Worm (Caenorhabditis elegans): Measurements from ENCODE around the gene T02C1.2.
A peak's percentile ranks its signal among the peaks of the same experiment; 100 is the strongest.

T02C1.2 gene

ce11 chrIII:9258510-9258909 lies 7.7 kb downstream of the T02C1.2 start:
- TF ChIP-seq sem-4 (tag; optimal IDR thresholded peaks at IDR 0.05) (no peak), lsy-2 (tag; optimal IDR thresholded peaks at IDR 0.05) (no peak), blmp-1 (tag; optimal IDR thresholded peaks at IDR 0.05; ENCODE audit: insufficient read depth) (no peak), crh-2 (tag; optimal IDR thresholded peaks at IDR 0.05) (no peak), unc-55 (GFP tag; optimal IDR thresholded peaks at IDR 0.05) (no peak), ceh-16 (tag; optimal IDR thresholded peaks at IDR 0.05) (no peak), alr-1 (tag; optimal IDR thresholded peaks at IDR 0.05) (no peak), skn-1 (tag; optimal IDR thresholded peaks at IDR 0.05) (no peak), ztf-4 (tag; optimal IDR thresholded peaks at IDR 0.05) (no peak), lin-13 (GFP tag; optimal IDR thresholded peaks at IDR 0.05) (no peak), dmd-4 (tag; optimal IDR thresholded peaks at IDR 0.05) (no peak), fos-1 (tag; optimal IDR thresholded peaks at IDR 0.05) (no peak), ceh-82 (tag; optimal IDR thresholded peaks at IDR 0.05) (no peak), ZK546.5 (tag; optimal IDR thresholded peaks at IDR 0.05) (no peak), nhr-237 (tag; optimal IDR thresholded peaks at IDR 0.05) (no peak)

- no peak for TF ChIP-seq skn-1 (tag; optimal IDR thresholded peaks at IDR 0.05)
- no peak for TF ChIP-seq mdl-1 (tag; optimal IDR thresholded peaks at IDR 0.05)
- peak; percentile 60 for TF ChIP-seq sem-4 (tag; optimal IDR thresholded peaks at IDR 0.05)
- TF ChIP-seq nhr-237 (tag; optimal IDR thresholded peaks at IDR 0.05) = no peak
- TF ChIP-seq egl-27 (tag; optimal IDR thresholded peaks at IDR 0.05) = no peak
- TF ChIP-seq sma-3 (GFP tag; optimal IDR thresholded peaks at IDR 0.05) = peak; percentile 57
- peak; percentile 38 for TF ChIP-seq gmeb-1 (tag; optimal IDR thresholded peaks at IDR 0.05)
- peak; percentile 66 for TF ChIP-seq nhr-25 (tag; optimal IDR thresholded peaks at IDR 0.05)
- TF ChIP-seq lsy-2 (tag; optimal IDR thresholded peaks at IDR 0.05) = peak in 1 of 2 experiments; percentile 19
- peak; percentile 56 for TF ChIP-seq blmp-1 (tag; optimal IDR thresholded peaks at IDR 0.05; ENCODE audit: insufficient read depth)
- peak; percentile 60 for TF ChIP-seq sma-9 (GFP tag; optimal IDR thresholded peaks at IDR 0.05)
- TF ChIP-seq sma-9 (tag; optimal IDR thresholded peaks at IDR 0.05) = no peak
- TF ChIP-seq F13H6.1 (tag; optimal IDR thresholded peaks at IDR 0.05) = peak; percentile 8
- TF ChIP-seq nhr-129 (tag; optimal IDR thresholded peaks at IDR 0.05) = peak; percentile 16
- no peak for TF ChIP-seq C34F6.9 (tag; optimal IDR thresholded peaks at IDR 0.05)
- TF ChIP-seq fos-1 (tag; optimal IDR thresholded peaks at IDR 0.05) = peak; percentile 36
- peak; percentile 49 for TF ChIP-seq nhr-21 (tag; optimal IDR thresholded peaks at IDR 0.05)
These were observed 18.2 kb downstream of the T02C1.2 start, which contains the start of gene clip-1 for ce11 chrIII:9269012-9269471. Gene clip-1 (minus strand): TSS chrIII:9269062.

DNA sequence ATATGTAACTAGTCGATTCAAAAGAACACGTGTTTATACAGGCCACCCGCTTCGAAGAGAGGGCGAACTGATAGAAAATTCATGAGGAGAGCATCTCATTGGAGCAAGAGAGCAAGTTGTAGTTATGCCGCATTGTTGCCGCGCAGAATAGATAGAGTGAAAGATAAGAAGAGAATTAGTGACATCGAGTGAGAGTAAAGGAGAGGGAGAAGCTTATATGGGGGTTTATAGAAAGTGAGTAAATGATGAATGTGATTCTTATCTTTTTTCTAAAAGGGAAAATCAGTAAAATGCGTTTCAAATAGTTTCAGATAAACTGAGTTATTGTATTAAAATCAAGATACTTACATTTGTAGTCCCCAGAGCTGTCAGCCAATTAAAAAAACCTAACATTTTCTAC lies 19.4 kb downstream of the T02C1.2 start:
- TF ChIP-seq ztf-11 (tag; optimal IDR thresholded peaks at IDR 0.05) (no peak), sma-9 (GFP tag; optimal IDR thresholded peaks at IDR 0.05) (peak; percentile 21), sma-9 (tag; optimal IDR thresholded peaks at IDR 0.05) (no peak), mab-5 (tag; optimal IDR thresholded peaks at IDR 0.05) (peak; percentile 40), lin-39 (tag; optimal IDR thresholded peaks at IDR 0.05) (no peak), elt-1 (tag; optimal IDR thresholded peaks at IDR 0.05) (no peak), fos-1 (tag; optimal IDR thresholded peaks at IDR 0.05) (peak; percentile 21), zag-1 (tag; optimal IDR thresholded peaks at IDR 0.05) (peak; percentile 36), alr-1 (tag; optimal IDR thresholded peaks at IDR 0.05) (no peak), egl-27 (tag; optimal IDR thresholded peaks at IDR 0.05) (no peak), nhr-21 (tag; optimal IDR thresholded peaks at IDR 0.05) (no peak), F13H6.1 (tag; optimal IDR thresholded peaks at IDR 0.05) (peak; percentile 2), unc-55 (GFP tag; optimal IDR thresholded peaks at IDR 0.05) (peak; percentile 69)

ce11 chrIII:9271389-9271918 lies 20.6 kb downstream of the T02C1.2 start:
- TF ChIP-seq C34F6.9 (tag; optimal IDR thresholded peaks at IDR 0.05) (peak; percentile 10), zag-1 (tag; optimal IDR thresholded peaks at IDR 0.05) (peak; percentile 73), mbf-1 (tag; optimal IDR thresholded peaks at IDR 0.05) (no peak), sem-4 (tag; optimal IDR thresholded peaks at IDR 0.05) (peak; percentile 61), sma-9 (GFP tag; optimal IDR thresholded peaks at IDR 0.05) (peak; percentile 22), sma-9 (tag; optimal IDR thresholded peaks at IDR 0.05) (no peak), mab-5 (tag; optimal IDR thresholded peaks at IDR 0.05) (no peak)

- TF ChIP-seq lsy-2 (tag; optimal IDR thresholded peaks at IDR 0.05) (peak in 1 of 2 experiments; percentile 16), aly-2 (tag; optimal IDR thresholded peaks at IDR 0.05) (no peak), unc-55 (GFP tag; optimal IDR thresholded peaks at IDR 0.05) (peak; percentile 22), elt-3 (tag; optimal IDR thresholded peaks at IDR 0.05) (no peak), unc-62 (GFP tag; optimal IDR thresholded peaks at IDR 0.05) (no peak), C34F6.9 (tag; optimal IDR thresholded peaks at IDR 0.05) (peak; percentile 46)
These were observed 21.3 kb downstream of the T02C1.2 start for ce11 chrIII:9272107-9272506.
